Worm (Caenorhabditis elegans) whole organism, mixed stage, embryonic: Measurements from ENCODE around the gene F54D8.6.

Source experiments
- bed-3 ChIP-seq: fragments of 200-800 bp; sonication (Bioruptor generic); optimal IDR thresholded peaks from 3 replicates; lab custom pipeline; 2018; ENCODE audit warnings: mild to moderate bottlenecking, missing genetic modification characterization, moderate library complexity, missing compliant biosample characterization
- blmp-1 ChIP-seq: fragments of 150-350 bp; optimal IDR thresholded peaks from 2 replicates; lab custom pipeline; 2014; ENCODE audit warnings: missing biosample characterization, missing genetic modification characterization
- ceh-39 ChIP-seq: fragments of 150-350 bp; optimal IDR thresholded peaks from 2 replicates; lab custom pipeline; 2014; ENCODE audit warnings: missing biosample characterization, missing genetic modification characterization
- ceh-43 ChIP-seq: fragments of 200-800 bp; sonication (Bioruptor generic); optimal IDR thresholded peaks from 2 replicates; lab custom pipeline; 2018; ENCODE audit warnings: mild to moderate bottlenecking, missing genetic modification characterization, moderate library complexity, missing compliant biosample characterization
- ceh-83 ChIP-seq: fragments of 200-800 bp; sonication (Bioruptor generic); optimal IDR thresholded peaks from 2 replicates; lab custom pipeline; 2018; ENCODE audit warnings: mild to moderate bottlenecking, missing genetic modification characterization, missing compliant biosample characterization
- ces-1 ChIP-seq: fragments of 150-350 bp; optimal IDR thresholded peaks from 2 replicates; lab custom pipeline; 2014; ENCODE audit warnings: missing biosample characterization, missing genetic modification reagents, missing genetic modification characterization
- cnd-1 ChIP-seq: fragments of 200-800 bp; sonication (Bioruptor generic); optimal IDR thresholded peaks from 2 replicates; lab custom pipeline; 2018; ENCODE audit warnings: mild to moderate bottlenecking, missing genetic modification characterization, missing compliant biosample characterization
- drap-1 ChIP-seq: fragments of 200-800 bp; sonication (Bioruptor generic); optimal IDR thresholded peaks from 3 replicates; lab custom pipeline; 2018; ENCODE audit warnings: mild to moderate bottlenecking, missing genetic modification characterization, missing compliant biosample characterization
- elt-3 ChIP-seq: fragments of 150-350 bp; optimal IDR thresholded peaks from 2 replicates; lab custom pipeline; 2014; ENCODE audit warnings: missing biosample characterization, missing genetic modification characterization
- flh-1 ChIP-seq: fragments of 200-800 bp; sonication (Bioruptor generic); optimal IDR thresholded peaks from 2 replicates; lab custom pipeline; 2018; ENCODE audit warnings: mild to moderate bottlenecking, missing genetic modification characterization, moderate library complexity, missing compliant biosample characterization
- lin-13 ChIP-seq: fragments of 150-350 bp; optimal IDR thresholded peaks from 2 replicates; lab custom pipeline; 2014; ENCODE audit warnings: missing biosample characterization, missing genetic modification characterization
- lin-32 ChIP-seq: fragments of 200-800 bp; sonication (Bioruptor generic); optimal IDR thresholded peaks from 2 replicates; lab custom pipeline; 2018; ENCODE audit warnings: mild to moderate bottlenecking, missing genetic modification characterization, missing compliant biosample characterization
- lsy-2 ChIP-seq: fragments of 150-350 bp; optimal IDR thresholded peaks from 2 replicates; lab custom pipeline; 2014; ENCODE audit warnings: missing biosample characterization, missing genetic modification characterization
- mab-5 ChIP-seq: fragments of 150-350 bp; optimal IDR thresholded peaks from 2 replicates; lab custom pipeline; 2014; ENCODE audit warnings: missing biosample characterization, missing genetic modification characterization
- mep-1 ChIP-seq: fragments of 150-350 bp; optimal IDR thresholded peaks from 2 replicates; lab custom pipeline; 2017; ENCODE audit warnings: missing biosample characterization, missing genetic modification reagents, missing genetic modification characterization, inconsistent platforms
- mls-2 ChIP-seq: sonication (generic microtip); optimal IDR thresholded peaks from 2 replicates; lab custom pipeline; 2016; ENCODE audit warnings: mild to moderate bottlenecking, missing genetic modification characterization, moderate library complexity, missing compliant biosample characterization
- nhr-12 ChIP-seq: fragments of 150-350 bp; optimal IDR thresholded peaks from 2 replicates; lab custom pipeline; 2014; ENCODE audit warnings: missing biosample characterization, missing genetic modification characterization
- nhr-2 ChIP-seq: fragments of 150-350 bp; optimal IDR thresholded peaks from 2 replicates; lab custom pipeline; 2014; ENCODE audit warnings: missing biosample characterization, missing genetic modification characterization
- nhr-28 ChIP-seq: fragments of 150-350 bp; optimal IDR thresholded peaks from 2 replicates; lab custom pipeline; 2014; ENCODE audit warnings: missing biosample characterization, missing genetic modification characterization
- nhr-76 ChIP-seq: sonication (generic microtip); optimal IDR thresholded peaks from 2 replicates; lab custom pipeline; 2017; ENCODE audit warnings: missing biosample characterization, missing genetic modification characterization
- pha-4 ChIP-seq: fragments of 150-350 bp; optimal IDR thresholded peaks from 2 replicates; lab custom pipeline; 2018; ENCODE audit warnings: missing biosample characterization, missing genetic modification reagents, missing genetic modification characterization
- sem-2 ChIP-seq: fragments of 200-800 bp; sonication (Bioruptor generic); optimal IDR thresholded peaks from 2 replicates; lab custom pipeline; 2018; ENCODE audit warnings: mild to moderate bottlenecking, missing genetic modification characterization, missing compliant biosample characterization
- snpc-4 ChIP-seq: fragments of 150-350 bp; optimal IDR thresholded peaks from 2 replicates; lab custom pipeline; 2014; ENCODE audit warnings: missing biosample characterization, missing genetic modification characterization
- sptf-1 ChIP-seq: sonication (generic microtip); optimal IDR thresholded peaks from 2 replicates; lab custom pipeline; 2017; ENCODE audit warnings: mild to moderate bottlenecking, missing genetic modification characterization, moderate library complexity, missing compliant biosample characterization
- tbx-8 ChIP-seq: fragments of 200-800 bp; sonication (Bioruptor generic); optimal IDR thresholded peaks from 2 replicates; lab custom pipeline; 2018; ENCODE audit warnings: mild to moderate bottlenecking, missing genetic modification characterization, moderate library complexity, missing compliant biosample characterization
- unc-62 ChIP-seq: fragments of 150-350 bp; optimal IDR thresholded peaks from 2 replicates; lab custom pipeline; 2014; ENCODE audit warnings: missing biosample characterization, missing genetic modification reagents, missing genetic modification characterization
- zip-8 ChIP-seq: fragments of 150-350 bp; optimal IDR thresholded peaks from 2 replicates; lab custom pipeline; 2014; ENCODE audit warnings: missing biosample characterization, missing genetic modification characterization
- ztf-11 ChIP-seq: fragments of 150-350 bp; optimal IDR thresholded peaks from 2 replicates; lab custom pipeline; 2014; ENCODE audit warnings: missing biosample characterization, missing genetic modification characterization

Gene F54D8.6

DNA sequence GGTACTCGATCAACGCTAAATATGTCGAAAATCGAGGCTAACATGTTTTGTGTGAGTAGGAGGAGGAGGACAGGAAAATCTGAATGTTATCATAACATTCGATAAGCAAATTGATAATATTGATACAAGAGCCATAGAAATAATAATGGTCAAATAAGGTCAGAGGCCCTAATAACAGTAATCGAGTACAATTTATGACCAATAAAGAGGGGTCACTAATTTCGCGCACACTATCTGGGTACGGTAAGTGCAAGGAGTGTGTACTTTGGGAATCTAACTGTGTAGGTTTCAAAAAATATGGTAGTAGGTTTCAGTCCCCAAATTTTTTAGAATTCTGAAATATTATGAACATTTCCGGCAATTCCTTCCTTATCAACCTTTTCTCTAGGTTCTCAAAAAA is 40.7 kb downstream of the F54D8.6 start:
- TF ChIP-seq drap-1 (GFP tag; lab: Kevin White, UChicago) (no peak), ces-1 (GFP tag; lab: Kevin White, UChicago) (peak; percentile 49), nhr-2 (tag; lab: Kevin White, UChicago) (peak; percentile 52), unc-62 (no peak)
- TF ChIP-seq, all 35 proteins: peak for 2

DNA sequence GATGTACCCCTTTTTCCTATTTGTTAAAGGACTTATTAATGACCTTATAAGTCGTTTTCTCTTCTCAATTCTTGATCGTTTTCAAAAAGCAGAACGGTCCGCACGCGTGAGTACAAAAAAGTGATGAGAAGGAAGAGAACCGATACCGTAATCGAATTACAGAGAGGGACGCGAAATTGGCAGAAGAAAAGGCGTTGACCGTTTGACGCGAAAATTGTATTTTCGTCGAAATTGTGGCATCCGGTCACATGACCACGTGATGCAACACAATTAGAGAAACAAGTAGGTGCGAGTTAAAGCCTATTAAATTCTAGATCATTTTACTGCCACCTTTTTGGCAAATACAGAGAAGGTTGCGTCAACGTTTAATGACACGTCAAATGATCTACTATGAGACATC is 41.4 kb downstream of the F54D8.6 start:
- no peak for TF ChIP-seq flh-1 (GFP tag; lab: Kevin White, UChicago)
- no peak for TF ChIP-seq ceh-39 (tag; lab: Kevin White, UChicago)
- no peak for TF ChIP-seq nhr-28 (tag; lab: Kevin White, UChicago)
- no peak for TF ChIP-seq ces-1 (GFP tag; lab: Kevin White, UChicago)
- TF ChIP-seq bed-3 (GFP tag; lab: Kevin White, UChicago), result no peak
- no peak for TF ChIP-seq lsy-2
- TF ChIP-seq elt-3, result no peak
- no peak for TF ChIP-seq snpc-4 (tag; lab: Kevin White, UChicago)
- TF ChIP-seq mep-1 (tag; lab: Kevin White, UChicago), result no peak
- no peak for TF ChIP-seq sptf-1 (tag; lab: Kevin White, UChicago)
- TF ChIP-seq cnd-1 (tag; lab: Kevin White, UChicago), result no peak
- TF ChIP-seq ceh-43 (GFP tag; lab: Kevin White, UChicago), result no peak

DNA sequence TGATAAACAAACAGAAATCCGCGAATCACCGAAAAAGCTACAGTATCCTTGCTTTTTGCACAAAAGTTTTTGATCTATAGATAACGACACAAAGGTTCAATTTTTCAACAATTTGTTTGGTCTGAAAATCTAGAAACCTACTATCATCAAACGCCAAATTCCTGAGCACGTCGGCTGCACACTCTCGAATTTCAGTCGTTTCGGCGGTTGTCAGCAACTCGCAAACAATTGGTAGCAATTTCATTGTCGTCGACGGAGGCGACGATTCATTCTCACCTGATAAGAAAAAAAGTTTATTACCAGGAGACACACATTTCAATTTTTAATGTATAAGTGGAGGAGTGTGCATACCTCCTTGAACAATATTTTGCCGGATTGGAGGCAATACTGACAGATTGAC is 43.1 kb downstream of the F54D8.6 start:
- TF ChIP-seq tbx-8 (GFP tag; lab: Kevin White, UChicago), result no peak
- no peak for TF ChIP-seq sem-2 (GFP tag; lab: Kevin White, UChicago)
- no peak for TF ChIP-seq elt-3
- no peak for TF ChIP-seq sptf-1 (tag; lab: Kevin White, UChicago)
- TF ChIP-seq ceh-43 (GFP tag; lab: Kevin White, UChicago), result no peak
- TF ChIP-seq ceh-39 (tag; lab: Kevin White, UChicago), result no peak
- no peak for TF ChIP-seq flh-1 (GFP tag; lab: Kevin White, UChicago)
- no peak for TF ChIP-seq nhr-28 (tag; lab: Kevin White, UChicago)
- TF ChIP-seq lin-32 (GFP tag; lab: Kevin White, UChicago), result no peak
- TF ChIP-seq, all 35 proteins: peak for 0

DNA sequence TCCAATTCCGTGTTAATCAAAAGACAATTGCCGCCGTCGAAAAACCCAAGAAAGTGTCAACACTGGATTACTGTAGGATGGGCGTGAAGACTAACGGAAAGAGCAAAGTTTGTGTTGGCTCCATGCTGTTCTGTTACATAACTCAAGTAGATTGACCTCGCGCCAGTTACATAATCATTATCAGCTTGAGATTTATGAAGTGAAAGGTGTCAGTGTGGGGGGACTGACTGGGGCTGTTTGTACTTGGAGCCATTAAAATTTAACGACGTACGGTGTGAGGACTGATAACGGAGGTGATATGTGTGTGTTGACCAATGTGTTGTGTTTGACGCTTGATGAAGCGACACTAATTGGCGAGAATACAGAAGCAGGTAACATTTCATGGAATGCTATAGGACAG is 44.0 kb downstream of the F54D8.6 start:
- no peak for TF ChIP-seq flh-1 (GFP tag; lab: Kevin White, UChicago)
- TF ChIP-seq lin-13 (tag; lab: Kevin White, UChicago), result no peak
- TF ChIP-seq blmp-1, result no peak
- TF ChIP-seq elt-3, result no peak
- no peak for TF ChIP-seq ceh-83 (GFP tag; lab: Kevin White, UChicago)
- TF ChIP-seq ztf-11, result no peak
- TF ChIP-seq, all 35 proteins: peak for 0

DNA sequence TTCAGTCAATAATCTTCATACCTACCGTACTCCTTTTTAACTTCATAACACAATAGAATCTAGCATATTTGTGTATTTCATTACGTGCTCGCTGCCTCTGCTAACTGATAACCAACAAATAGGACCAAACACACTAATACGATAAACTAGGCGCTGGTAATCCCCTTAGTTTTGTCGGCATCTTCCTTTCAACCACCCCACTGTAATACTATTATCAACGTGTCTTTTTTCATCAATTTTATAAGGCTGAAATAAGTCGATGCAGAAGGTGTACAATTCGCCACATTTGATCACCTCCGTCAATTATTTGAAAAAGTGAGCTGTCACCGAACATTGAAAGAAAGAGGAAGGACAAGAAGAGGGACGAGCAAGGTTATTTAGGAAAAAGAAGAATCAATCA is 44.7 kb downstream of the F54D8.6 start:
- TF ChIP-seq cnd-1 (tag; lab: Kevin White, UChicago) (no peak), ceh-83 (GFP tag; lab: Kevin White, UChicago) (no peak), flh-1 (GFP tag; lab: Kevin White, UChicago) (no peak), nhr-12 (no peak), mep-1 (tag; lab: Kevin White, UChicago) (no peak)

DNA sequence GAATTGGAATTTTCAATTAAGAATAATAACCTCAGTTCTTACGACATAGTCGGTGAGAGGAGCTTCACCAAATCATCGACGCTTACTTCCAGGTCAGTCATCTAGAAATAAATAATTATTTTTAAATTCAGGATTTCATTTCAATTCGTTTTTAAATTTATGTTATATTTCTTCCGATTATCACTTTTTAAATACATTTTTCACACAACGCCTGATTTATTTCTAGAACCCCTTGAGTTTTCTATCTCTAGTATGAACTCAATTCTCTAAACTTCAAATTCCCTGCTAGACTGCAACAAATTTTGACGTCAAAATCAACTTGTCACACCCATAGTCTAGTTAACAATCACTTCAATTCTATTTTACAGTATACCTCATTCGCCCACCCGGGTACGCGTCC is 46.7 kb downstream of the F54D8.6 start, which contains the start of gene Y54H5A.2:
Gene Y54H5A.2 (minus strand): TSS at position 101 of the 400 bp plus-strand sequence.
- TF ChIP-seq sem-2 (GFP tag; lab: Kevin White, UChicago) (no peak), nhr-28 (tag; lab: Kevin White, UChicago) (no peak), ceh-39 (tag; lab: Kevin White, UChicago) (no peak), lin-13 (tag; lab: Kevin White, UChicago) (no peak), zip-8 (tag; lab: Kevin White, UChicago) (no peak), pha-4 (tag; lab: Kevin White, UChicago) (no peak), sptf-1 (tag; lab: Kevin White, UChicago) (no peak), mab-5 (tag; lab: Kevin White, UChicago) (no peak), nhr-76 (tag; lab: Kevin White, UChicago) (no peak), nhr-2 (tag; lab: Kevin White, UChicago) (no peak), lin-32 (GFP tag; lab: Kevin White, UChicago) (no peak), snpc-4 (tag; lab: Kevin White, UChicago) (no peak), tbx-8 (GFP tag; lab: Kevin White, UChicago) (no peak), mls-2 (no peak)
